Fruit fly (Drosophila melanogaster): ENCODE measurements around the gene Oat.

The Oat gene

dm6 chr3L:19646292-19646691 lies 3.4 kb downstream of the Oat start (continued):
- TF ChIP-seq CG1647 (GFP tag; optimal IDR thresholded peaks at IDR 0.05), result no peak
- no peak for TF ChIP-seq CG33557 (GFP tag; optimal IDR thresholded peaks at IDR 0.05)
- no peak for TF ChIP-seq CG3281 (GFP tag; optimal IDR thresholded peaks at IDR 0.05)
- TF ChIP-seq CG31441 (GFP tag; IDR thresholded peaks at IDR 0.05), result no peak
- no peak for TF ChIP-seq Mes4 (GFP tag; optimal IDR thresholded peaks at IDR 0.05)
- TF ChIP-seq HLH54F (GFP tag; optimal IDR thresholded peaks at IDR 0.05), result no peak
- TF ChIP-seq CG11696 (GFP tag; IDR thresholded peaks at IDR 0.05), result no peak
- no peak for TF ChIP-seq Jarid2 (GFP tag; optimal IDR thresholded peaks at IDR 0.05)
- TF ChIP-seq CG18476 (GFP tag; optimal IDR thresholded peaks at IDR 0.05), result no peak
- TF ChIP-seq stwl (tag; optimal IDR thresholded peaks at IDR 0.05), result peak; percentile 19
- TF ChIP-seq C15 (GFP tag; IDR thresholded peaks at IDR 0.05), result no peak
- no peak for TF ChIP-seq CG15601 (tag; optimal IDR thresholded peaks at IDR 0.05)
- TF ChIP-seq CG17612 (GFP tag; IDR thresholded peaks at IDR 0.05), result no peak
- no peak for TF ChIP-seq schlank (tag; optimal IDR thresholded peaks at IDR 0.05)
- TF ChIP-seq ash1 (GFP tag; optimal IDR thresholded peaks at IDR 0.05), result no peak
- TF ChIP-seq CG30020 (tag; optimal IDR thresholded peaks at IDR 0.05), result no peak
- TF ChIP-seq mld (GFP tag; IDR thresholded peaks at IDR 0.05; ENCODE audit: partially characterized antibody), result no peak
- no peak; the same call in 1 of the 2 replicates for TF ChIP-seq NFAT (GFP tag; IDR thresholded peaks at IDR 0.05)
- no peak for TF ChIP-seq Hmx (GFP tag; optimal IDR thresholded peaks at IDR 0.05)
- TF ChIP-seq org-1 (GFP tag; optimal IDR thresholded peaks at IDR 0.05), result no peak
- no peak for TF ChIP-seq fd64A (GFP tag; optimal IDR thresholded peaks at IDR 0.05)
- TF ChIP-seq tgo (GFP tag; IDR thresholded peaks at IDR 0.05), result no peak
- TF ChIP-seq CG6175 (GFP tag; IDR thresholded peaks at IDR 0.05), result no peak
- TF ChIP-seq gce (GFP tag; IDR thresholded peaks at IDR 0.05), result no peak
- TF ChIP-seq gcm (GFP tag; optimal IDR thresholded peaks at IDR 0.05), result no peak
- no peak for TF ChIP-seq CG12659 (GFP tag; optimal IDR thresholded peaks at IDR 0.05)
- TF ChIP-seq CG7745 (tag; optimal IDR thresholded peaks at IDR 0.05), result no peak
- TF ChIP-seq CG7928 (GFP tag; optimal IDR thresholded peaks at IDR 0.05), result peak; percentile 69
- no peak for TF ChIP-seq CG15073 (GFP tag; optimal IDR thresholded peaks at IDR 0.05)
- no peak for TF ChIP-seq CG13123 (GFP tag; optimal IDR thresholded peaks at IDR 0.05)
- TF ChIP-seq CG18262 (tag; optimal IDR thresholded peaks at IDR 0.05), result no peak
- TF ChIP-seq CG10462 (GFP tag; optimal IDR thresholded peaks at IDR 0.05), result no peak
- peak; percentile 33 for TF ChIP-seq onecut (GFP tag; IDR thresholded peaks at IDR 0.05)
- no peak for TF ChIP-seq twi (tag; optimal IDR thresholded peaks at IDR 0.05)
- TF ChIP-seq CG8290 (GFP tag; optimal IDR thresholded peaks at IDR 0.05), result no peak
- TF ChIP-seq CG8290 (tag; optimal IDR thresholded peaks at IDR 0.05), result no peak
- TF ChIP-seq CG12299 (tag; optimal IDR thresholded peaks at IDR 0.05), result no peak
- TF ChIP-seq lilli (GFP tag; optimal IDR thresholded peaks at IDR 0.05), result no peak
- peak; percentile 18 for TF ChIP-seq mirr (GFP tag; optimal IDR thresholded peaks at IDR 0.05)
- peak; percentile 22 for TF ChIP-seq Dp (GFP tag; optimal IDR thresholded peaks at IDR 0.05)
- no peak for TF ChIP-seq Drgx (GFP tag; IDR thresholded peaks at IDR 0.05)
- no peak for TF ChIP-seq Hr3 (GFP tag; optimal IDR thresholded peaks at IDR 0.05)
- no peak for TF ChIP-seq Blimp-1 (GFP tag; optimal IDR thresholded peaks at IDR 0.05)
- peak; percentile 43; the same call in 1 of the 3 replicates for TF ChIP-seq CG34422 (GFP tag; IDR thresholded peaks at IDR 0.05)
- TF ChIP-seq CG2202 (tag; optimal IDR thresholded peaks at IDR 0.05), result no peak
- no peak for TF ChIP-seq CG14014 (GFP tag; IDR thresholded peaks at IDR 0.05)
- TF ChIP-seq Ets65A (GFP tag), result peak; percentile 22
- TF ChIP-seq Eip74EF (GFP tag; optimal IDR thresholded peaks at IDR 0.05), result no peak
- TF ChIP-seq CG3995 (GFP tag; optimal IDR thresholded peaks at IDR 0.05), result no peak
- TF ChIP-seq CG7786 (GFP tag; optimal IDR thresholded peaks at IDR 0.05), result no peak
- no peak for TF ChIP-seq CG7987 (GFP tag; optimal IDR thresholded peaks at IDR 0.05)
- TF ChIP-seq CG2889 (GFP tag; IDR thresholded peaks at IDR 0.05), result no peak
- TF ChIP-seq CG7839 (tag; optimal IDR thresholded peaks at IDR 0.05), result no peak

Measured in whole organism, embryonic.